Fruit fly (Drosophila melanogaster) whole organism, embryonic: ENCODE data around the gene BRWD3.

Experiments used
- CG1024 ChIP-seq: fragments of 200-800 bp; sonication (Bioruptor generic); IDR thresholded peaks from 2 replicates; pipeline ENCODE4 v1.3.6; 2022; ENCODE audit warnings: missing biosample characterization, missing genetic modification characterization
- CG10462 ChIP-seq: fragments of 200-800 bp; sonication (Bioruptor generic); optimal IDR thresholded peaks from 2 replicates; lab custom pipeline; 2016; ENCODE audit warnings: missing biosample characterization, missing genetic modification characterization
- CG10565 ChIP-seq: fragments of 200-800 bp; sonication (Bioruptor generic); optimal IDR thresholded peaks from 3 replicates; lab custom pipeline; 2016; ENCODE audit warnings: missing biosample characterization, mild to moderate bottlenecking, missing genetic modification characterization
- CG13894 ChIP-seq: fragments of 200-800 bp; sonication (Bioruptor generic); optimal IDR thresholded peaks from 3 replicates; lab custom pipeline; 2018; ENCODE audit warnings: missing biosample characterization, mild to moderate bottlenecking, missing genetic modification characterization, moderate library complexity
- CG14860 ChIP-seq: fragments of 200-800 bp; sonication (Bioruptor generic); IDR thresholded peaks from 3 replicates; pipeline ENCODE4 v1.3.6; 2022; ENCODE audit warnings: missing biosample characterization, missing genetic modification characterization; ENCODE audit not compliant: partially characterized antibody
- CG1603 ChIP-seq: fragments of 200-800 bp; sonication (Bioruptor generic); optimal IDR thresholded peaks from 2 replicates; lab custom pipeline; 2019; ENCODE audit warnings: missing biosample characterization, mild to moderate bottlenecking, missing genetic modification characterization, moderate library complexity
- CG1647 ChIP-seq: fragments of 200-800 bp; sonication (Bioruptor generic); optimal IDR thresholded peaks from 3 replicates; lab custom pipeline; 2016; ENCODE audit warnings: missing biosample characterization, missing genetic modification characterization
- CG1792 ChIP-seq: fragments of 200-800 bp; sonication (Bioruptor generic); optimal IDR thresholded peaks from 2 replicates; lab custom pipeline; 2016; ENCODE audit warnings: missing biosample characterization, missing genetic modification characterization
- CG18262 ChIP-seq: fragments of 200-800 bp; optimal IDR thresholded peaks from 3 replicates; lab custom pipeline; 2019; ENCODE audit warnings: missing biosample characterization, mild to moderate bottlenecking, missing genetic modification characterization, moderate library complexity
- CG1832 ChIP-seq: fragments of 200-800 bp; sonication (Bioruptor generic); optimal IDR thresholded peaks from 2 replicates; lab custom pipeline; 2017; ENCODE audit warnings: missing biosample characterization, mild to moderate bottlenecking, missing genetic modification characterization, inconsistent platforms
- CG2120 ChIP-seq: fragments of 200-800 bp; sonication (Bioruptor generic); optimal IDR thresholded peaks from 3 replicates; lab custom pipeline; 2016; ENCODE audit warnings: missing biosample characterization, missing genetic modification characterization
- CG30403 ChIP-seq: fragments of 200-800 bp; sonication (Bioruptor generic); optimal IDR thresholded peaks from 3 replicates; lab custom pipeline; 2016; ENCODE audit warnings: missing biosample characterization, missing genetic modification characterization
- CG33557 ChIP-seq: fragments of 200-800 bp; sonication (Bioruptor generic); optimal IDR thresholded peaks from 2 replicates; lab custom pipeline; 2019; ENCODE audit warnings: missing biosample characterization, mild to moderate bottlenecking, missing genetic modification characterization, moderate library complexity
- CG3407 ChIP-seq: fragments of 200-800 bp; sonication (Bioruptor generic); optimal IDR thresholded peaks from 2 replicates; lab custom pipeline; 2018; ENCODE audit warnings: missing biosample characterization, mild to moderate bottlenecking, missing genetic modification characterization
- CG3726 ChIP-seq: fragments of 200-800 bp; sonication (Bioruptor generic); IDR thresholded peaks from 3 replicates; pipeline ENCODE4, ENCODE4 v1.3.6; 2022; ENCODE audit warnings: missing biosample characterization, missing genetic modification characterization
- CG4707 ChIP-seq: fragments of 200-800 bp; sonication (Bioruptor generic); optimal IDR thresholded peaks from 2 replicates; lab custom pipeline; 2018; ENCODE audit warnings: missing biosample characterization, mild to moderate bottlenecking, missing genetic modification characterization, moderate library complexity
- CG4820 ChIP-seq: fragments of 200-800 bp; sonication (Bioruptor generic); optimal IDR thresholded peaks from 3 replicates; lab custom pipeline; 2016; ENCODE audit warnings: missing biosample characterization, missing genetic modification characterization
- CG6791 ChIP-seq: fragments of 200-800 bp; sonication (Bioruptor generic); IDR thresholded peaks from 3 replicates; pipeline ENCODE4 v1.3.6; 2022; ENCODE audit warnings: missing biosample characterization, missing genetic modification characterization; ENCODE audit not compliant: partially characterized antibody
- CG6813 ChIP-seq: fragments of 200-800 bp; sonication (Bioruptor generic); optimal IDR thresholded peaks from 2 replicates; lab custom pipeline; 2017; ENCODE audit warnings: missing biosample characterization, missing genetic modification characterization, mild to moderate bottlenecking, moderate library complexity, missing genetic modification reagents
- CG8924 ChIP-seq: fragments of 200-800 bp; optimal IDR thresholded peaks from 3 replicates; lab custom pipeline; 2019; ENCODE audit warnings: missing biosample characterization, mild to moderate bottlenecking, missing genetic modification characterization, moderate library complexity
- CG9215 ChIP-seq: fragments of 200-800 bp; sonication (Bioruptor generic); IDR thresholded peaks from 2 replicates; pipeline ENCODE4 v1.3.6; 2022; ENCODE audit warnings: missing biosample characterization, missing genetic modification characterization
- CHES-1-like ChIP-seq: fragments of 200-800 bp; sonication (Bioruptor generic); optimal IDR thresholded peaks from 2 replicates; lab custom pipeline; 2016; ENCODE audit warnings: missing biosample characterization, missing genetic modification characterization
- Dad ChIP-seq: fragments of 200-800 bp; sonication (Bioruptor generic); optimal IDR thresholded peaks from 3 replicates; lab custom pipeline; 2016; ENCODE audit warnings: missing biosample characterization, missing genetic modification characterization
- Dfd ChIP-seq, 2 experiments: fragments of >200 bp; optimal IDR thresholded peaks; 2 replicates each; lab custom pipeline; 2017; ENCODE audit warnings: missing biosample characterization in 2 of 2, missing genetic modification characterization in 2 of 2
- Dip3 ChIP-seq: fragments of 200-800 bp; sonication (Bioruptor generic); optimal IDR thresholded peaks from 3 replicates; lab custom pipeline; 2016; ENCODE audit warnings: missing biosample characterization, missing genetic modification characterization
- Dp ChIP-seq: fragments of 200-800 bp; sonication (Bioruptor generic); optimal IDR thresholded peaks from 2 replicates; lab custom pipeline; 2018; ENCODE audit warnings: missing biosample characterization, mild to moderate bottlenecking, missing genetic modification characterization, moderate library complexity
- Elba2 ChIP-seq: fragments of 200-800 bp; sonication (Bioruptor generic); optimal IDR thresholded peaks from 3 replicates; lab custom pipeline; 2016; ENCODE audit warnings: missing biosample characterization, missing genetic modification characterization
- HLH54F ChIP-seq: fragments of 200-800 bp; sonication (Bioruptor generic); optimal IDR thresholded peaks from 3 replicates; lab custom pipeline; 2016; ENCODE audit warnings: missing biosample characterization, missing genetic modification characterization
- Hey ChIP-seq: fragments of 200-800 bp; sonication (Bioruptor generic); optimal IDR thresholded peaks from 3 replicates; lab custom pipeline; 2018; ENCODE audit warnings: missing biosample characterization, mild to moderate bottlenecking, missing genetic modification characterization
- Myb ChIP-seq: fragments of 200-800 bp; sonication (Bioruptor generic); optimal IDR thresholded peaks from 2 replicates; lab custom pipeline; 2016; ENCODE audit warnings: missing biosample characterization, missing genetic modification characterization
- NfI ChIP-seq: fragments of 200-800 bp; sonication (Bioruptor generic); optimal IDR thresholded peaks from 3 replicates; lab custom pipeline; 2018; ENCODE audit warnings: missing biosample characterization, mild to moderate bottlenecking, missing genetic modification characterization, moderate library complexity
- Pdp1 ChIP-seq, 2 experiments: fragments of 200-800 bp; sonication (Bioruptor generic); optimal IDR thresholded peaks; 3 replicates each; lab custom pipeline; 2016; ENCODE audit warnings: missing biosample characterization in 2 of 2, missing genetic modification characterization in 2 of 2, mild to moderate bottlenecking in 1 of 2, moderate library complexity in 1 of 2
- Scr ChIP-seq: fragments of 200-800 bp; sonication (Bioruptor generic); IDR thresholded peaks from 2 replicates; pipeline ENCODE4 v1.3.6; 2022; ENCODE audit warnings: missing biosample characterization, missing genetic modification characterization; ENCODE audit not compliant: partially characterized antibody
- amos ChIP-seq: fragments of 200-800 bp; sonication (Bioruptor generic); IDR thresholded peaks from 2 replicates; pipeline ENCODE4 v1.3.6; 2022; ENCODE audit warnings: missing biosample characterization, missing genetic modification characterization; ENCODE audit not compliant: partially characterized antibody
- ash1 ChIP-seq: fragments of 200-800 bp; sonication (Bioruptor generic); optimal IDR thresholded peaks from 2 replicates; lab custom pipeline; 2018; ENCODE audit warnings: missing biosample characterization, mild to moderate bottlenecking, missing genetic modification characterization
- caup ChIP-seq: fragments of 200-800 bp; sonication (Bioruptor generic); optimal IDR thresholded peaks from 3 replicates; lab custom pipeline; 2017; ENCODE audit warnings: missing biosample characterization, mild to moderate bottlenecking, missing genetic modification characterization, moderate library complexity; ENCODE audit not compliant: severe bottlenecking
- dan ChIP-seq: fragments of 200-800 bp; sonication (Bioruptor generic); IDR thresholded peaks from 2 replicates; pipeline ENCODE4 v1.3.6; 2022; ENCODE audit warnings: missing biosample characterization, missing genetic modification characterization
- dm ChIP-seq: fragments of 200-800 bp; sonication (Bioruptor generic); optimal IDR thresholded peaks from 3 replicates; lab custom pipeline; 2016; ENCODE audit warnings: missing biosample characterization, missing genetic modification characterization
- dmrt99B ChIP-seq: fragments of 200-800 bp; sonication (Bioruptor generic); optimal IDR thresholded peaks from 2 replicates; lab custom pipeline; 2018; ENCODE audit warnings: missing biosample characterization, mild to moderate bottlenecking, missing genetic modification characterization, moderate library complexity
- fru ChIP-seq: fragments of >200 bp; optimal IDR thresholded peaks from 2 replicates; lab custom pipeline; 2017
- jing ChIP-seq: fragments of 200-800 bp; sonication (Bioruptor generic); optimal IDR thresholded peaks from 2 replicates; lab custom pipeline; 2018; ENCODE audit warnings: missing biosample characterization, mild to moderate bottlenecking, missing genetic modification characterization
- pfk ChIP-seq: fragments of 200-800 bp; sonication (Bioruptor generic); optimal IDR thresholded peaks from 2 replicates; lab custom pipeline; 2018; ENCODE audit warnings: missing biosample characterization, mild to moderate bottlenecking, missing genetic modification characterization, moderate library complexity
- pum ChIP-seq: fragments of 200-800 bp; sonication (Bioruptor generic); optimal IDR thresholded peaks from 2 replicates; lab custom pipeline; 2016; ENCODE audit warnings: missing biosample characterization, missing genetic modification characterization
- ro ChIP-seq: fragments of 200-800 bp; sonication (Bioruptor generic); IDR thresholded peaks from 2 replicates; pipeline ENCODE4 v1.3.6; 2022; ENCODE audit warnings: missing biosample characterization, missing genetic modification characterization
- shn ChIP-seq: fragments of 200-800 bp; sonication (Bioruptor generic); optimal IDR thresholded peaks from 3 replicates; lab custom pipeline; 2016; ENCODE audit warnings: missing biosample characterization, missing genetic modification characterization
- sr ChIP-seq: fragments of 200-800 bp; sonication (Bioruptor generic); IDR thresholded peaks from 3 replicates; pipeline ENCODE4 v1.3.6; 2022; ENCODE audit warnings: missing biosample characterization, missing genetic modification characterization
- tin ChIP-seq: fragments of 200-800 bp; sonication (Bioruptor generic); optimal IDR thresholded peaks from 3 replicates; lab custom pipeline; 2016; ENCODE audit warnings: missing biosample characterization, missing genetic modification characterization
- ttk ChIP-seq: fragments of 200-800 bp; sonication (Bioruptor generic); IDR thresholded peaks from 2 replicates; pipeline ENCODE4 v2.1.2; 2022; ENCODE audit warnings: missing biosample characterization, missing genetic modification characterization
- twi ChIP-seq: fragments of 200-800 bp; optimal IDR thresholded peaks from 2 replicates; lab custom pipeline; 2019; ENCODE audit warnings: missing biosample characterization, mild to moderate bottlenecking, missing genetic modification characterization, moderate library complexity

BRWD3 gene

dm6 chr3R:24318217-24319082 is at the start of gene BRWD3, which contains the start of gene Nab2 (continued):
- TF ChIP-seq Dfd (GFP tag; optimal IDR thresholded peaks at IDR 0.05; lab: Kevin White, UChicago) (no peak), dmrt99B (tag; lab: Kevin White, UChicago) (no peak), Pdp1 (GFP tag; optimal IDR thresholded peaks at IDR 0.05; lab: Kevin White, UChicago) (peak in 1 of 2 experiments; percentile 28), CG1603 (tag; lab: Kevin White, UChicago) (no peak), caup (no peak), CG3726 (GFP tag; lab: Robert Waterston, UW) (no peak), CG8924 (tag; lab: Kevin White, UChicago) (peak; percentile 42), CG10565 (no peak), Elba2 (GFP tag; lab: Kevin White, UChicago) (no peak), pfk (GFP tag; lab: Kevin White, UChicago) (no peak), shn (no peak), tin (peak; percentile 38), Scr (peak; percentile 64), CG33557 (GFP tag; lab: Kevin White, UChicago) (no peak), fru (no peak), CHES-1-like (GFP tag; lab: Kevin White, UChicago) (no peak), CG9215 (GFP tag; lab: Robert Waterston, UW) (no peak; the same call in 1 of the 2 replicates), HLH54F (GFP tag; lab: Kevin White, UChicago) (no peak), CG18262 (tag; lab: Kevin White, UChicago) (peak; percentile 7), NfI (peak; percentile 31), CG6813 (no peak), dm (GFP tag; lab: Kevin White, UChicago) (no peak), CG6791 (GFP tag; lab: Robert Waterston, UW) (peak; percentile 85), CG1832 (GFP tag; lab: Kevin White, UChicago) (no peak), ash1 (no peak), pum (GFP tag; lab: Kevin White, UChicago) (no peak), Dp (GFP tag; lab: Kevin White, UChicago) (peak; percentile 47), CG14860 (GFP tag; lab: Robert Waterston, UW) (peak; percentile 42; the same call in 2 of the 3 replicates), CG13894 (tag; lab: Kevin White, UChicago) (no peak), ttk (GFP tag; lab: Robert Waterston, UW) (0 out of 2 replicates have a peak, but pooled peaks have one; percentile 24), CG4707 (GFP tag; lab: Kevin White, UChicago) (no peak), Myb (GFP tag; lab: Kevin White, UChicago) (no peak), twi (tag; lab: Kevin White, UChicago) (no peak), ro (GFP tag; lab: Robert Waterston, UW) (0 out of 2 replicates have a peak, but pooled peaks have one; percentile 13), CG1792 (GFP tag; lab: Kevin White, UChicago) (no peak), CG3407 (GFP tag; lab: Kevin White, UChicago) (no peak), Dip3 (GFP tag; lab: Kevin White, UChicago) (no peak), dan (no peak), CG1024 (GFP tag; lab: Robert Waterston, UW) (0 out of 2 replicates have a peak, but pooled peaks have one; percentile 32), Hey (tag; lab: Kevin White, UChicago) (no peak), CG4820 (GFP tag; lab: Kevin White, UChicago) (peak; percentile 5), Dad (GFP tag; lab: Kevin White, UChicago) (no peak), CG1647 (no peak), sr (GFP tag; lab: Robert Waterston, UW) (no peak), jing (GFP tag; lab: Kevin White, UChicago) (no peak), CG10462 (no peak), amos (GFP tag; lab: Robert Waterston, UW) (peak; percentile 83), CG2120 (GFP tag; lab: Kevin White, UChicago) (peak; percentile 38), CG30403 (GFP tag; lab: Kevin White, UChicago) (peak; percentile 73)
